Worm (Caenorhabditis elegans) whole organism, early embryonic: ENCODE data around the gene gcy-5.

ENCODE experiments used
- F13C5.2 ChIP-seq: sonication (generic microtip); optimal IDR thresholded peaks from 2 replicates; lab custom pipeline; 2017; ENCODE audit warnings: mild to moderate bottlenecking, missing genetic modification characterization, inconsistent platforms, missing compliant biosample characterization
- ama-1 ChIP-seq: fragments of 150-350 bp; optimal IDR thresholded peaks from 2 replicates; lab custom pipeline; 2014
- ceh-36 ChIP-seq: sonication (generic microtip); optimal IDR thresholded peaks from 2 replicates; lab custom pipeline; 2016; ENCODE audit warnings: missing genetic modification characterization, inconsistent platforms, missing compliant biosample characterization
- ets-7 ChIP-seq: sonication (generic microtip); optimal IDR thresholded peaks from 2 replicates; lab custom pipeline; 2016; ENCODE audit warnings: missing genotype, missing genetic modification characterization, missing compliant biosample characterization
- flt-1 ChIP-seq: fragments of 200-800 bp; sonication (Bioruptor generic); IDR thresholded peaks from 2 replicates; pipeline ENCODE4 v1.3.6; 2022; ENCODE audit warnings: missing genetic modification characterization, missing compliant biosample characterization
- hmg-4 ChIP-seq: fragments of 200-800 bp; sonication (Bioruptor generic); optimal IDR thresholded peaks from 2 replicates; lab custom pipeline; 2018; ENCODE audit warnings: mild to moderate bottlenecking, missing genetic modification characterization, missing compliant biosample characterization
- sea-1 ChIP-seq: fragments of 200-800 bp; sonication (Bioruptor generic); conservative IDR thresholded peaks from 2 replicates; pipeline ENCODE4 v1.3.6; 2022; ENCODE audit warnings: missing genetic modification characterization, missing compliant biosample characterization

- TF ChIP-seq hmg-4 (GFP tag; lab: Kevin White, UChicago): no peak
- no peak for TF ChIP-seq F13C5.2
- TF ChIP-seq flt-1: no peak
- no peak for TF ChIP-seq ets-7 (tag; lab: Kevin White, UChicago)
- TF ChIP-seq ama-1: no peak
- no peak for TF ChIP-seq sea-1 (GFP tag; lab: Robert Waterston, UW)
- no peak for TF ChIP-seq ceh-36 (tag; lab: Kevin White, UChicago)
Observed at ce11 chrII:10281674-10282073, 34.3 kb downstream of the gcy-5 start.
